Worm (Caenorhabditis elegans): ENCODE measurements around the gene ula-1.

- TF ChIP-seq madf-9 (GFP tag; conservative IDR thresholded peaks at IDR 0.05) (no peak), fos-1 (tag; optimal IDR thresholded peaks at IDR 0.05) (no peak), mxl-3 (GFP tag; optimal IDR thresholded peaks at IDR 0.05) (no peak), F10B5.3 (tag; optimal IDR thresholded peaks at IDR 0.05) (no peak), skn-1 (tag; optimal IDR thresholded peaks at IDR 0.05) (no peak)
Measured at ce11 chrIII:4939267-4939666, 19.1 kb upstream of the ula-1 start, which contains the start of gene rpb-2.
